Fruit fly (Drosophila melanogaster) whole organism, embryonic: Measurements from ENCODE around the gene SCCRO.

Experiments used
- Ada2b ChIP-seq: fragments of 200-800 bp; sonication (Bioruptor generic); IDR thresholded peaks from 2 replicates; pipeline ENCODE4 v1.3.6; 2022; ENCODE audit warnings: missing biosample characterization, missing genetic modification characterization
- CG1024 ChIP-seq: fragments of 200-800 bp; sonication (Bioruptor generic); IDR thresholded peaks from 2 replicates; pipeline ENCODE4 v1.3.6; 2022; ENCODE audit warnings: missing biosample characterization, missing genetic modification characterization
- CG10462 ChIP-seq: fragments of 200-800 bp; sonication (Bioruptor generic); optimal IDR thresholded peaks from 2 replicates; lab custom pipeline; 2016; ENCODE audit warnings: missing biosample characterization, missing genetic modification characterization
- CG11560 ChIP-seq: fragments of 200-800 bp; sonication (Bioruptor generic); IDR thresholded peaks from 3 replicates; pipeline ENCODE4 v1.3.6; 2022; ENCODE audit warnings: missing biosample characterization, missing genetic modification characterization
- CG14965 ChIP-seq: fragments of 200-800 bp; sonication (Bioruptor generic); optimal IDR thresholded peaks from 2 replicates; lab custom pipeline; 2016; ENCODE audit warnings: missing biosample characterization, missing genetic modification characterization, borderline replicate concordance
- CG15696 ChIP-seq: fragments of 200-800 bp; sonication (Bioruptor generic); optimal IDR thresholded peaks from 2 replicates; lab custom pipeline; 2019; ENCODE audit warnings: missing biosample characterization, mild to moderate bottlenecking, missing genetic modification characterization, moderate library complexity
- CG1602 ChIP-seq: fragments of 200-800 bp; sonication (Bioruptor generic); optimal IDR thresholded peaks from 3 replicates; lab custom pipeline; 2016; ENCODE audit warnings: missing biosample characterization, missing genetic modification characterization
- CG16779 ChIP-seq: fragments of 200-800 bp; sonication (Bioruptor generic); IDR thresholded peaks from 2 replicates; pipeline ENCODE4 v1.3.6; 2022; ENCODE audit warnings: missing biosample characterization, missing genetic modification characterization
- CG17328 ChIP-seq: fragments of 200-800 bp; sonication (Bioruptor generic); IDR thresholded peaks from 2 replicates; pipeline ENCODE4 v1.3.6; 2022; ENCODE audit warnings: missing biosample characterization, missing genetic modification characterization
- CG17802 ChIP-seq: fragments of 200-800 bp; sonication (Bioruptor generic); optimal IDR thresholded peaks from 2 replicates; lab custom pipeline; 2018; ENCODE audit warnings: missing biosample characterization, mild to moderate bottlenecking, missing genetic modification characterization, moderate library complexity
- CG2199 ChIP-seq: fragments of 200-800 bp; sonication (Bioruptor generic); IDR thresholded peaks from 3 replicates; pipeline ENCODE4 v1.3.6; 2022; ENCODE audit warnings: missing biosample characterization, missing genetic modification characterization
- CG30403 ChIP-seq: fragments of 200-800 bp; sonication (Bioruptor generic); optimal IDR thresholded peaks from 3 replicates; lab custom pipeline; 2016; ENCODE audit warnings: missing biosample characterization, missing genetic modification characterization
- CG32532 ChIP-seq: fragments of 200-800 bp; sonication (Bioruptor generic); IDR thresholded peaks from 2 replicates; pipeline ENCODE4 v1.3.6; 2022; ENCODE audit warnings: missing biosample characterization, missing genetic modification characterization
- CG3838 ChIP-seq: fragments of 200-800 bp; sonication (Bioruptor generic); optimal IDR thresholded peaks from 3 replicates; lab custom pipeline; 2016; ENCODE audit warnings: missing biosample characterization, missing genetic modification characterization
- CG4360 ChIP-seq: fragments of 200-800 bp; sonication (Bioruptor generic); IDR thresholded peaks from 2 replicates; pipeline ENCODE4 v1.3.6; 2022; ENCODE audit warnings: missing biosample characterization, missing genetic modification characterization
- CG5245 ChIP-seq: fragments of 200-800 bp; sonication (Bioruptor generic); optimal IDR thresholded peaks from 3 replicates; lab custom pipeline; 2016; ENCODE audit warnings: missing biosample characterization, missing genetic modification characterization
- CG6254 ChIP-seq: fragments of 200-800 bp; sonication (Bioruptor generic); optimal IDR thresholded peaks from 3 replicates; lab custom pipeline; 2017; ENCODE audit warnings: mild to moderate bottlenecking, missing biosample characterization, missing genetic modification reagents, missing genetic modification characterization
- CG6683 ChIP-seq: fragments of 200-800 bp; sonication (Bioruptor generic); optimal IDR thresholded peaks from 2 replicates; lab custom pipeline; 2017; ENCODE audit warnings: missing biosample characterization, mild to moderate bottlenecking, missing genetic modification characterization, missing genetic modification reagents
- CG6689 ChIP-seq: fragments of 200-800 bp; sonication (Bioruptor generic); IDR thresholded peaks from 2 replicates; pipeline ENCODE4 v1.3.6; 2022; ENCODE audit warnings: missing biosample characterization, missing genetic modification characterization
- CG6854 ChIP-seq: fragments of 200-800 bp; sonication (Bioruptor generic); optimal IDR thresholded peaks from 3 replicates; lab custom pipeline; 2017; ENCODE audit warnings: missing biosample characterization, mild to moderate bottlenecking, missing genetic modification characterization
- CG7839 ChIP-seq: fragments of 200-800 bp; sonication (Bioruptor generic); optimal IDR thresholded peaks from 3 replicates; lab custom pipeline; 2018; ENCODE audit warnings: missing biosample characterization, mild to moderate bottlenecking, missing genetic modification characterization, moderate library complexity
- CG8359 ChIP-seq: fragments of 200-800 bp; sonication (Bioruptor generic); optimal IDR thresholded peaks from 2 replicates; lab custom pipeline; 2017; ENCODE audit warnings: missing biosample characterization, mild to moderate bottlenecking, missing genetic modification characterization, borderline replicate concordance
- Doc3 ChIP-seq: fragments of 200-800 bp; sonication (Bioruptor generic); IDR thresholded peaks from 3 replicates; pipeline ENCODE4 v1.3.6; 2022; ENCODE audit warnings: missing biosample characterization, missing genetic modification characterization; ENCODE audit not compliant: partially characterized antibody
- Dref ChIP-seq: fragments of 200-800 bp; sonication (Bioruptor generic); IDR thresholded peaks from 2 replicates; pipeline ENCODE4 v1.3.6; 2022; ENCODE audit warnings: missing biosample characterization, missing genetic modification characterization
- E2f2 ChIP-seq: fragments of 200-800 bp; sonication (Bioruptor generic); IDR thresholded peaks from 2 replicates; pipeline ENCODE4 v1.3.6; 2022; ENCODE audit warnings: missing biosample characterization, missing genetic modification characterization
- Fer3 ChIP-seq: fragments of 200-800 bp; sonication (Bioruptor generic); optimal IDR thresholded peaks from 2 replicates; lab custom pipeline; 2018; ENCODE audit warnings: missing biosample characterization, mild to moderate bottlenecking, missing genetic modification characterization, moderate library complexity
- Gug ChIP-seq: fragments of 200-800 bp; sonication (Bioruptor generic); IDR thresholded peaks from 4 replicates; pipeline ENCODE4 v1.3.6; 2022; ENCODE audit warnings: missing biosample characterization, missing genetic modification characterization
- NC2α ChIP-seq: fragments of 200-800 bp; sonication (Bioruptor generic); optimal IDR thresholded peaks from 2 replicates; lab custom pipeline; 2016; ENCODE audit warnings: missing biosample characterization, missing genetic modification characterization
- NFAT ChIP-seq: fragments of 200-800 bp; sonication (Bioruptor generic); IDR thresholded peaks from 2 replicates; pipeline ENCODE4 v1.3.6; 2022; ENCODE audit warnings: missing biosample characterization, missing genetic modification characterization
- Nf-YA ChIP-seq: fragments of 200-800 bp; sonication (Bioruptor generic); IDR thresholded peaks from 2 replicates; pipeline ENCODE4 v1.3.6; 2022; ENCODE audit warnings: missing biosample characterization, missing genetic modification characterization
- Nf-YB ChIP-seq: fragments of 200-800 bp; sonication (Bioruptor generic); optimal IDR thresholded peaks from 3 replicates; lab custom pipeline; 2019; ENCODE audit warnings: missing biosample characterization, mild to moderate bottlenecking, missing genetic modification characterization, moderate library complexity
- Poxn ChIP-seq: fragments of 200-800 bp; sonication (Bioruptor generic); IDR thresholded peaks from 2 replicates; pipeline ENCODE4 v1.3.6; 2022; ENCODE audit warnings: missing biosample characterization, missing genetic modification characterization
- Tbp ChIP-seq: fragments of >200 bp; optimal IDR thresholded peaks from 2 replicates; lab custom pipeline; 2018; ENCODE audit warnings: missing biosample characterization, missing genetic modification characterization
- ac ChIP-seq: fragments of 200-800 bp; sonication (Bioruptor generic); optimal IDR thresholded peaks from 3 replicates; lab custom pipeline; 2017; ENCODE audit warnings: missing biosample characterization, mild to moderate bottlenecking, missing genetic modification characterization
- al ChIP-seq: fragments of 200-800 bp; sonication (Bioruptor generic); IDR thresholded peaks from 2 replicates; pipeline ENCODE4 v1.3.6; 2022; ENCODE audit warnings: missing biosample characterization, missing genetic modification characterization
- ara ChIP-seq: fragments of 200-800 bp; sonication (Bioruptor generic); IDR thresholded peaks from 2 replicates; pipeline ENCODE4 v1.3.6; 2022; ENCODE audit warnings: missing biosample characterization, missing genetic modification characterization
- cg ChIP-seq: fragments of 200-800 bp; sonication (Bioruptor generic); optimal IDR thresholded peaks from 3 replicates; lab custom pipeline; 2019; ENCODE audit warnings: missing biosample characterization, mild to moderate bottlenecking, missing genetic modification characterization, moderate library complexity
- crp ChIP-seq, 2 experiments: fragments of 200-800 bp; sonication (Bioruptor generic); optimal IDR thresholded peaks; 2 replicates in 1 of 2; 3 replicates in 1 of 2; lab custom pipeline; 2017; ENCODE audit warnings: missing biosample characterization in 2 of 2, missing genetic modification characterization in 2 of 2, mild to moderate bottlenecking in 1 of 2, moderate library complexity in 1 of 2
- en ChIP-seq: fragments of 200-800 bp; sonication (Bioruptor generic); optimal IDR thresholded peaks from 2 replicates; lab custom pipeline; 2016; ENCODE audit warnings: missing biosample characterization, missing genetic modification characterization
- ftz-f1 ChIP-seq: fragments of 200-800 bp; sonication (Bioruptor generic); optimal IDR thresholded peaks from 2 replicates; lab custom pipeline; 2016; ENCODE audit warnings: missing biosample characterization, missing genetic modification characterization
- ham ChIP-seq: fragments of 200-800 bp; sonication (Bioruptor generic); IDR thresholded peaks from 2 replicates; pipeline ENCODE4 v1.3.6; 2022; ENCODE audit warnings: missing biosample characterization, missing genetic modification characterization
- ind ChIP-seq: fragments of 200-800 bp; sonication (Bioruptor generic); optimal IDR thresholded peaks from 3 replicates; lab custom pipeline; 2016; ENCODE audit warnings: missing biosample characterization, missing genetic modification characterization
- jigr1 ChIP-seq: fragments of 200-800 bp; sonication (Bioruptor generic); IDR thresholded peaks from 3 replicates; pipeline ENCODE4 v1.3.6; 2022; ENCODE audit warnings: missing biosample characterization, missing genetic modification characterization
- odd ChIP-seq: fragments of 200-800 bp; sonication (Bioruptor generic); optimal IDR thresholded peaks from 2 replicates; lab custom pipeline; 2017; ENCODE audit warnings: missing biosample characterization, mild to moderate bottlenecking, missing genetic modification characterization
- otp ChIP-seq: fragments of 200-800 bp; sonication (Bioruptor generic); IDR thresholded peaks from 3 replicates; pipeline ENCODE4, ENCODE4 v1.3.6; 2022; ENCODE audit warnings: missing biosample characterization, missing genetic modification characterization
- run ChIP-seq: fragments of 200-800 bp; sonication (Bioruptor generic); optimal IDR thresholded peaks from 3 replicates; lab custom pipeline; 2018; ENCODE audit warnings: missing biosample characterization, mild to moderate bottlenecking, missing genetic modification characterization
- sr ChIP-seq: fragments of 200-800 bp; sonication (Bioruptor generic); IDR thresholded peaks from 3 replicates; pipeline ENCODE4 v1.3.6; 2022; ENCODE audit warnings: missing biosample characterization, missing genetic modification characterization
- tio ChIP-seq: fragments of 200-800 bp; sonication (Bioruptor generic); optimal IDR thresholded peaks from 2 replicates; lab custom pipeline; 2017; ENCODE audit warnings: missing biosample characterization, missing genetic modification characterization, inconsistent platforms
- tll ChIP-seq, 2 experiments: fragments of 200-800 bp in 1 of 2; fragments of >200 bp in 1 of 2; sonication (Bioruptor generic) in 1 of 2; optimal IDR thresholded peaks; 2 replicates each; lab custom pipeline; 2017 to 2019; ENCODE audit warnings: missing biosample characterization in 2 of 2, missing genetic modification characterization in 2 of 2, mild to moderate bottlenecking in 1 of 2, moderate library complexity in 1 of 2
- wor ChIP-seq: fragments of 200-800 bp; sonication (Bioruptor generic); IDR thresholded peaks from 2 replicates; pipeline ENCODE4 v1.3.6; 2022; ENCODE audit warnings: missing biosample characterization, missing genetic modification characterization
- z ChIP-seq: fragments of 200-800 bp; sonication (Bioruptor generic); IDR thresholded peaks from 3 replicates; pipeline ENCODE4 v1.3.6; 2022; ENCODE audit warnings: missing biosample characterization, missing genetic modification characterization

SCCRO gene

DNA sequence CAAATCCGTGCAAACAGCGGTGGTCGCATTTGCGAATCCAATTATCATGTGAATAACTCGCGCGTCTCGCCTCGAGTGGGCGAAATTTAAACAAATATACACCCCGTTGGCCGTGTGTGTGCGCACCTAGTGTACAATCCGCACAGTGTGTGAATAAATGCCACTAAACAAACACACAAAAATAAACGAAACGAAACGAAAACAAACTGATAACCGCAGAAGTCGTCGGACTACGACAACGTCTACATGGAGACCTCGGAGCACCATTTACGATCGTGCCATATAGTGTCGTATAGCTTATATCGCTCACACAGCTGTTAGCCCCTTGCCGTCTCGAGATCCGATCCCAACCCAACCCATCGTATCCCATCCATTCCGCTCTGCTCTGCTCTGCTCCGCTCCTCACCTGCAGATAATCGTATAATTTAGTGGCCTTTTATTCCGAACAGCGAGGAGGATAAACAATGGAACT lies 3.3 kb downstream of the SCCRO start (continued):
- TF ChIP-seq CG3838 (GFP tag; lab: Kevin White, UChicago) (peak; percentile 47), CG2199 (peak; percentile 91), ara (GFP tag; lab: Robert Waterston, UW) (peak; percentile 31; the same call in 1 of the 2 replicates), Doc3 (no peak), z (GFP tag; lab: Robert Waterston, UW) (no peak), jigr1 (GFP tag; lab: Robert Waterston, UW) (no peak), otp (GFP tag; lab: Robert Waterston, UW) (peak; percentile 52; the same call in 1 of the 3 replicates), CG4360 (GFP tag; lab: Robert Waterston, UW) (no peak; the same call in 1 of the 2 replicates), CG11560 (no peak), CG7839 (tag; lab: Kevin White, UChicago) (no peak), NC2α (GFP tag; lab: Kevin White, UChicago) (no peak), sr (GFP tag; lab: Robert Waterston, UW) (no peak; the same call in 2 of the 3 replicates), ham (GFP tag; lab: Robert Waterston, UW) (peak; percentile 44; the same call in 1 of the 2 replicates), NFAT (GFP tag; lab: Robert Waterston, UW) (peak; percentile 32; the same call in 1 of the 2 replicates), tll (GFP tag; optimal IDR thresholded peaks at IDR 0.05; lab: Kevin White, UChicago) (peak in 1 of 2 experiments; percentile 36), CG10462 (GFP tag; lab: Kevin White, UChicago) (no peak), CG14965 (GFP tag; lab: Kevin White, UChicago) (no peak), CG8359 (GFP tag; lab: Kevin White, UChicago) (peak; percentile 42), Fer3 (tag; lab: Kevin White, UChicago) (peak; percentile 73), CG15696 (peak; percentile 61), CG16779 (GFP tag; lab: Robert Waterston, UW) (peak; percentile 22; the same call in 1 of the 2 replicates), CG30403 (GFP tag; lab: Kevin White, UChicago) (no peak), tio (GFP tag; lab: Kevin White, UChicago) (no peak), run (tag; lab: Kevin White, UChicago) (peak; percentile 73), Poxn (GFP tag; lab: Robert Waterston, UW) (no peak), CG17328 (GFP tag; lab: Robert Waterston, UW) (no peak; the same call in 1 of the 2 replicates), al (GFP tag; lab: Robert Waterston, UW) (no peak), E2f2 (no peak), CG6689 (GFP tag; lab: Robert Waterston, UW) (peak; percentile 44; the same call in 1 of the 2 replicates), Dref (GFP tag; lab: Robert Waterston, UW) (no peak), ftz-f1 (GFP tag; lab: Kevin White, UChicago) (peak; percentile 62), Nf-YB (GFP tag; lab: Kevin White, UChicago) (no peak), CG17802 (tag; lab: Kevin White, UChicago) (peak; percentile 39), cg (GFP tag; lab: Kevin White, UChicago) (peak; percentile 74), CG6254 (no peak), Nf-YA (GFP tag; lab: Robert Waterston, UW) (0 out of 2 replicates have a peak, but pooled peaks have one; percentile 45), ac (GFP tag; lab: Kevin White, UChicago) (peak; percentile 55), CG1024 (GFP tag; lab: Robert Waterston, UW) (no peak), CG6854 (peak; percentile 73), crp (GFP tag; optimal IDR thresholded peaks at IDR 0.05; lab: Kevin White, UChicago) (peak in 1 of 2 experiments; percentile 58), wor (GFP tag; lab: Robert Waterston, UW) (no peak), odd (GFP tag; lab: Kevin White, UChicago) (peak; percentile 90), en (GFP tag; lab: Kevin White, UChicago) (peak; percentile 46), ind (no peak), CG32532 (GFP tag; lab: Robert Waterston, UW) (no peak; the same call in 1 of the 2 replicates), Tbp (GFP tag; lab: Kevin White, UChicago) (no peak), Ada2b (GFP tag; lab: Robert Waterston, UW) (no peak), CG5245 (GFP tag; lab: Kevin White, UChicago) (no peak), CG1602 (GFP tag; lab: Kevin White, UChicago) (no peak), CG6683 (GFP tag; lab: Kevin White, UChicago) (peak; percentile 42), Gug (no peak)
